Worm (Caenorhabditis elegans) whole organism, L1 larva: Measurements from ENCODE around the gene act-1.

Experiments
- ces-1 ChIP-seq: fragments of 150-350 bp; optimal IDR thresholded peaks from 2 replicates; lab custom pipeline; 2014; ENCODE audit warnings: missing biosample characterization, missing genetic modification reagents, missing genetic modification characterization
- fos-1 ChIP-seq: fragments of 150-350 bp; optimal IDR thresholded peaks from 2 replicates; lab custom pipeline; 2014; ENCODE audit warnings: missing biosample characterization, missing genetic modification characterization
- vab-15 ChIP-seq: sonication (generic microtip); optimal IDR thresholded peaks from 2 replicates; lab custom pipeline; 2017; ENCODE audit warnings: missing genotype, mild to moderate bottlenecking, missing genetic modification characterization, missing compliant biosample characterization

DNA sequence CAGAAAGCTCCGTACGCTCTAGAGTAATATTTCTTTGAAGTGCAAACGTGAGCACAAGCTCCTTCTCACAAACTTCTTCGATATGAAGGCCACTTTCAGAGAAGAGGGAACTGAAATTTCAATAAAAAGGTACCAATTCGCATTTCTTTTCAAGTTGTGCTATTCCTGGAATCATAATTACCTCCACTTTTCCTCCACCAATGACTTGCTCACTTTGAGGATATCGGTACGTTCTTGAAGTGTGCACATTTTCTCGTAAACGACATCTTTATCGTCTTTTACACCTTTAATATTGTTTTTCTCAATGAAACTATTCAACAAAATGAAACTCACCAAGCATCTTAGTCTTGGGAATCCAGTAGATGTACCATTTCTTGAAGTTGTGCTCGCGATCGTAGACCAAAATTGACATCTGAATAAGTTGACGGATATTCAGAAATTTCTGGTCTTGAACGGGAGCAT lies 38.5 kb downstream of the act-1 start, which contains the start of gene scb-1:
- no peak for TF ChIP-seq ces-1 (GFP tag; lab: Kevin White, UChicago)
- TF ChIP-seq fos-1 (tag; lab: Kevin White, UChicago) = no peak
- no peak for TF ChIP-seq vab-15 (tag; lab: Kevin White, UChicago)
